Worm (Caenorhabditis elegans): Measurements from ENCODE around the gene glb-20.

The glb-20 gene

DNA sequence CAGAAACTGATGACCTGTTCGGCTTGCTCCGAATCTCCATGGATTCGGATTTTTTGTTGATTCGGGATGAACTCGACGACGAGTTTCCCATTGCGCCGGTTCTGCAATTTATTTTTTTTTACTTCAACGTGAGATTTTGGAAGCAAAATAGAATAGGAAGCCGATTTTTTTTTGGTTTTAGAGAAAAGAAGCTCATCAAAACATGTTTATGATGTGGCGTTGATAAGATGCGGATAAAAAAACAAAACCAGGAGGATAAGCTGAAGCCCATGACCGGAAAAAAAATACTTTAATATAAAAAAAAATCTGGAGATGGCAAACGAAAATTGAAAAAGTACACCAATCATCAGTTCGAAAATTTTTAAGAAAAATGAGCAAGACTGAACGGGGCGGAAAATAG lies at the start of gene glb-20:
TSS of gene glb-20 (minus strand) at position 101 of the 400 bp plus-strand sequence.
- TF ChIP-seq unc-39 (tag; optimal IDR thresholded peaks at IDR 0.05) = no peak
- no peak for TF ChIP-seq fkh-2 (tag; optimal IDR thresholded peaks at IDR 0.05)
- TF ChIP-seq nhr-67 (tag; optimal IDR thresholded peaks at IDR 0.05) = no peak
- TF ChIP-seq nhr-28 (tag; optimal IDR thresholded peaks at IDR 0.05) = no peak
- TF ChIP-seq elt-1 (tag; optimal IDR thresholded peaks at IDR 0.05) = no peak
- TF ChIP-seq nhr-43 (tag; optimal IDR thresholded peaks at IDR 0.05; ENCODE audit: poor library complexity, severe bottlenecking) = no peak
- TF ChIP-seq egl-5 (tag; optimal IDR thresholded peaks at IDR 0.05) = no peak
- TF ChIP-seq tbx-2 (tag; optimal IDR thresholded peaks at IDR 0.05) = no peak
- no peak for TF ChIP-seq nhr-237 (tag; optimal IDR thresholded peaks at IDR 0.05)
- TF ChIP-seq snpc-4 (tag; optimal IDR thresholded peaks at IDR 0.05) = no peak
- no peak for TF ChIP-seq zag-1 (tag; optimal IDR thresholded peaks at IDR 0.05)
- no peak for TF ChIP-seq lsy-12 (tag; optimal IDR thresholded peaks at IDR 0.05)
- no peak for TF ChIP-seq lin-39 (tag; optimal IDR thresholded peaks at IDR 0.05)

ce11 chrX:13604946-13605617 lies 49.1 kb upstream of the glb-20 start, which contains the start of gene F54B11.9:
Gene F54B11.9 (plus strand): TSS chrX:13605567.
- no peak for TF ChIP-seq ceh-9 (tag; optimal IDR thresholded peaks at IDR 0.05)
- TF ChIP-seq ztf-4 (tag; optimal IDR thresholded peaks at IDR 0.05) = no peak
- TF ChIP-seq ceh-82 (tag; optimal IDR thresholded peaks at IDR 0.05) = no peak
- TF ChIP-seq snpc-4 (tag; optimal IDR thresholded peaks at IDR 0.05) = no peak
- TF ChIP-seq fkh-2 (tag; optimal IDR thresholded peaks at IDR 0.05) = no peak
- TF ChIP-seq elt-2 (tag; optimal IDR thresholded peaks at IDR 0.05) = no peak
- TF ChIP-seq nhr-28 (tag; optimal IDR thresholded peaks at IDR 0.05) = no peak
- TF ChIP-seq R02D3.7 (tag; optimal IDR thresholded peaks at IDR 0.05) = no peak
- no peak for TF ChIP-seq pqm-1 (tag; optimal IDR thresholded peaks at IDR 0.05)
- no peak for TF ChIP-seq ZK546.5 (tag; optimal IDR thresholded peaks at IDR 0.05)
- no peak for TF ChIP-seq nhr-25 (tag; optimal IDR thresholded peaks at IDR 0.05)
- no peak for TF ChIP-seq unc-62 (GFP tag; optimal IDR thresholded peaks at IDR 0.05)
- no peak for TF ChIP-seq lin-15B (tag; optimal IDR thresholded peaks at IDR 0.05)
- no peak for TF ChIP-seq ceh-28 (tag; optimal IDR thresholded peaks at IDR 0.05)

DNA sequence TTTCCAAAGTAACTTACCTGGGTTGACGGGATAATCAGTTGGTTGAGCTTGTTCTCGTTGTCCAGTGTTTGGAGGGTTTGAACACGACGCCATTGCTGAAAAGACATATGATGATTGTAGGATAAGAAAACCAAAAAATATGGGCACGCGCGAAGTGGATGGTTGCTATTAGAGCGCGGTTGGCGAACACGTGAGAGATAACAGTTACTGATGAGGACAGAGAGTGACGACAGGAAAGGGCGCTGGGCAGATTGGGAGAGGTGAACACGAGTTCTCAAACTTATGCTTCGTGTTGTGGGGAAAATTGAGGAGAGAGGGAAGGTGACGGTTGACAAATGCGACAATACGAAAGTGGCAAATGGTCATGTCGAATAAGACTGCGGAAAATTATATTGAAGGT lies 47.9 kb upstream of the glb-20 start, which contains the start of gene F54B11.8:
TSS of gene F54B11.8 (minus strand) at position 101 of the 400 bp plus-strand sequence.
- no peak for TF ChIP-seq nfya-1 (tag; optimal IDR thresholded peaks at IDR 0.05; ENCODE audit: insufficient read depth)

ce11 chrX:13600136-13600535 lies 44.2 kb upstream of the glb-20 start, which contains the start of gene F54B11.7:
Gene F54B11.7 (plus strand): TSS chrX:13600436.
- TF ChIP-seq elt-2 (tag; optimal IDR thresholded peaks at IDR 0.05) = no peak
- TF ChIP-seq fos-1 (tag; optimal IDR thresholded peaks at IDR 0.05) = no peak
- TF ChIP-seq ama-1 (optimal IDR thresholded peaks at IDR 0.05) = no peak
- TF ChIP-seq unc-39 (tag; optimal IDR thresholded peaks at IDR 0.05) = no peak
- TF ChIP-seq lin-39 (tag; optimal IDR thresholded peaks at IDR 0.05) = no peak
- TF ChIP-seq mdl-1 (tag; optimal IDR thresholded peaks at IDR 0.05) = no peak

- TF ChIP-seq nhr-12 (tag; optimal IDR thresholded peaks at IDR 0.05) = no peak
- peak; percentile 68 for TF ChIP-seq nfya-1 (tag; optimal IDR thresholded peaks at IDR 0.05; ENCODE audit: insufficient read depth)
- no peak for TF ChIP-seq ceh-28 (tag; optimal IDR thresholded peaks at IDR 0.05)
- no peak for TF ChIP-seq nhr-43 (tag; optimal IDR thresholded peaks at IDR 0.05; ENCODE audit: poor library complexity, severe bottlenecking)
- no peak for TF ChIP-seq ceh-16 (tag; optimal IDR thresholded peaks at IDR 0.05)
- TF ChIP-seq fkh-10 (GFP tag; optimal IDR thresholded peaks at IDR 0.05) = peak; percentile 27
- peak; percentile 38 for TF ChIP-seq pqm-1 (tag; optimal IDR thresholded peaks at IDR 0.05)
- peak; percentile 35 for TF ChIP-seq nhr-11 (tag; optimal IDR thresholded peaks at IDR 0.05)
- peak; percentile 68 for TF ChIP-seq pha-4 (tag; optimal IDR thresholded peaks at IDR 0.05)
- peak; percentile 42 for TF ChIP-seq lin-15B (tag; optimal IDR thresholded peaks at IDR 0.05)
- peak; percentile 24 for TF ChIP-seq hmg-11 (tag; optimal IDR thresholded peaks at IDR 0.05)
- TF ChIP-seq unc-62 (GFP tag; optimal IDR thresholded peaks at IDR 0.05) = no peak
- no peak for TF ChIP-seq daf-12 (tag; optimal IDR thresholded peaks at IDR 0.05)
- TF ChIP-seq unc-39 (tag; optimal IDR thresholded peaks at IDR 0.05) = no peak
- no peak for TF ChIP-seq ztf-4 (tag; optimal IDR thresholded peaks at IDR 0.05)
- no peak for TF ChIP-seq mml-1 (tag; optimal IDR thresholded peaks at IDR 0.05)
- no peak for TF ChIP-seq ztf-11 (tag; optimal IDR thresholded peaks at IDR 0.05)
- TF ChIP-seq jun-1 (tag; optimal IDR thresholded peaks at IDR 0.05) = no peak
- TF ChIP-seq ceh-9 (tag; optimal IDR thresholded peaks at IDR 0.05) = no peak
- no peak for TF ChIP-seq nhr-237 (tag; optimal IDR thresholded peaks at IDR 0.05)
- TF ChIP-seq elt-2 (tag; optimal IDR thresholded peaks at IDR 0.05) = peak; percentile 51
- no peak for TF ChIP-seq ceh-82 (tag; optimal IDR thresholded peaks at IDR 0.05)
- no peak for TF ChIP-seq lsy-12 (tag; optimal IDR thresholded peaks at IDR 0.05)
- peak; percentile 60 for TF ChIP-seq lin-39 (tag; optimal IDR thresholded peaks at IDR 0.05)
- peak; percentile 27 for TF ChIP-seq snpc-4 (tag; optimal IDR thresholded peaks at IDR 0.05)
- TF ChIP-seq fos-1 (tag; optimal IDR thresholded peaks at IDR 0.05) = no peak
Measured at ce11 chrX:13598021-13598499, 42.1 kb upstream of the glb-20 start, which contains the start of gene bra-1. Gene bra-1 (plus strand): TSS chrX:13598449.
